Worm (Caenorhabditis elegans): ENCODE data around the gene C25E10.5.

ce11 chrV:9063134-9063533, 32.8 kb downstream of the C25E10.5 start:
- no peak for TF ChIP-seq him-1 (tag; optimal IDR thresholded peaks at IDR 0.05)
- no peak for TF ChIP-seq dao-5 (tag; optimal IDR thresholded peaks at IDR 0.05)
- TF ChIP-seq W03F9.2 (tag; optimal IDR thresholded peaks at IDR 0.05): no peak
